Fruit fly (Drosophila melanogaster): Measurements from ENCODE around the gene MED17.

The MED17 gene

dm6 chr3R:18168398-18168797 lies 20.5 kb upstream of the MED17 start (continued):
- no peak for TF ChIP-seq CG12104 (GFP tag; optimal IDR thresholded peaks at IDR 0.05)
- peak; percentile 49; the same call in 1 of the 3 replicates for TF ChIP-seq Doc3 (GFP tag; IDR thresholded peaks at IDR 0.05; ENCODE audit: partially characterized antibody)
- no peak for TF ChIP-seq CG31441 (GFP tag; IDR thresholded peaks at IDR 0.05)
- TF ChIP-seq bbx (GFP tag; IDR thresholded peaks at IDR 0.05; ENCODE audit: partially characterized antibody) = no peak
- no peak for TF ChIP-seq CG8089 (GFP tag; optimal IDR thresholded peaks at IDR 0.05)
- TF ChIP-seq sr (GFP tag; IDR thresholded peaks at IDR 0.05) = no peak
- TF ChIP-seq CG16813 (GFP tag; IDR thresholded peaks at IDR 0.05; ENCODE audit: partially characterized antibody) = no peak
- TF ChIP-seq CG14014 (GFP tag; IDR thresholded peaks at IDR 0.05) = peak; percentile 15; the same call in 1 of the 2 replicates
- TF ChIP-seq hbn (GFP tag; IDR thresholded peaks at IDR 0.05; ENCODE audit: partially characterized antibody) = peak; percentile 43
- no peak for TF ChIP-seq run (tag; optimal IDR thresholded peaks at IDR 0.05)
- no peak for TF ChIP-seq Pdp1 (GFP tag; optimal IDR thresholded peaks at IDR 0.05)
- TF ChIP-seq CG17829 (tag; optimal IDR thresholded peaks at IDR 0.05) = no peak
- TF ChIP-seq eyg (GFP tag; optimal IDR thresholded peaks at IDR 0.05) = no peak
- no peak for TF ChIP-seq Dad (GFP tag; optimal IDR thresholded peaks at IDR 0.05)
- TF ChIP-seq tgo (GFP tag; IDR thresholded peaks at IDR 0.05) = no peak
- no peak for TF ChIP-seq CG8944 (GFP tag; optimal IDR thresholded peaks at IDR 0.05)
- no peak for TF ChIP-seq tap (tag; optimal IDR thresholded peaks at IDR 0.05)
- no peak for TF ChIP-seq sna (GFP tag; IDR thresholded peaks at IDR 0.05; ENCODE audit: partially characterized antibody)
- TF ChIP-seq CkIIα-i1 (GFP tag; IDR thresholded peaks at IDR 0.05) = no peak
- TF ChIP-seq CG15514 (GFP tag; optimal IDR thresholded peaks at IDR 0.05) = peak; percentile 68
- TF ChIP-seq MESR4 (GFP tag; optimal IDR thresholded peaks at IDR 0.05) = no peak
- peak; percentile 52 for TF ChIP-seq BtbVII (GFP tag; optimal IDR thresholded peaks at IDR 0.05)
- TF ChIP-seq Drgx (GFP tag; IDR thresholded peaks at IDR 0.05) = peak; percentile 29; the same call in 1 of the 2 replicates
- no peak for TF ChIP-seq CG14050 (GFP tag; IDR thresholded peaks at IDR 0.05)
- no peak for TF ChIP-seq chm (GFP tag; IDR thresholded peaks at IDR 0.05)
- peak; percentile 21 for TF ChIP-seq mam (GFP tag; optimal IDR thresholded peaks at IDR 0.05)
- no peak for TF ChIP-seq stc (GFP tag; IDR thresholded peaks at IDR 0.05)
- peak; percentile 65 for TF ChIP-seq CG18599 (GFP tag; optimal IDR thresholded peaks at IDR 0.05)
- no peak for TF ChIP-seq wdn (GFP tag; IDR thresholded peaks at IDR 0.05)
- no peak for TF ChIP-seq Atf6 (GFP tag; IDR thresholded peaks at IDR 0.05)
- TF ChIP-seq Dll (GFP tag; IDR thresholded peaks at IDR 0.05; ENCODE audit: partially characterized antibody) = peak; percentile 47; the same call in 1 of the 4 replicates
- TF ChIP-seq CG17568 (GFP tag; optimal IDR thresholded peaks at IDR 0.05) = no peak

- TF ChIP-seq CG18619 (GFP tag; optimal IDR thresholded peaks at IDR 0.05) = no peak
- TF ChIP-seq CG9215 (GFP tag; IDR thresholded peaks at IDR 0.05) = no peak
- TF ChIP-seq Lhr (GFP tag; optimal IDR thresholded peaks at IDR 0.05) = no peak
- peak in 1 of 2 experiments; percentile 2 for TF ChIP-seq chif (GFP tag; optimal IDR thresholded peaks at IDR 0.05)
- no peak for TF ChIP-seq CG7928 (GFP tag; optimal IDR thresholded peaks at IDR 0.05)
- TF ChIP-seq Xrp1 (GFP tag; IDR thresholded peaks at IDR 0.05) = 0 out of 2 replicates have a peak, but pooled peaks have one; percentile 13
- no peak for TF ChIP-seq sr (GFP tag; IDR thresholded peaks at IDR 0.05)
- TF ChIP-seq Dip3 (GFP tag; optimal IDR thresholded peaks at IDR 0.05) = no peak
- no peak for TF ChIP-seq CG14050 (GFP tag; IDR thresholded peaks at IDR 0.05)
- no peak for TF ChIP-seq CG10147 (GFP tag; optimal IDR thresholded peaks at IDR 0.05)
- no peak for TF ChIP-seq CG11723 (GFP tag; optimal IDR thresholded peaks at IDR 0.05)
- no peak for TF ChIP-seq gce (GFP tag; IDR thresholded peaks at IDR 0.05)
- TF ChIP-seq CG42726 (GFP tag; IDR thresholded peaks at IDR 0.05; ENCODE audit: partially characterized antibody) = no peak
- TF ChIP-seq CG7357 (GFP tag; IDR thresholded peaks at IDR 0.05) = no peak
- no peak for TF ChIP-seq slbo (GFP tag; IDR thresholded peaks at IDR 0.05)
- TF ChIP-seq kni (GFP tag; optimal IDR thresholded peaks at IDR 0.05) = peak; percentile 61
- TF ChIP-seq CG17912 (GFP tag; optimal IDR thresholded peaks at IDR 0.05) = no peak
- TF ChIP-seq Dp (GFP tag; optimal IDR thresholded peaks at IDR 0.05) = no peak
- TF ChIP-seq CG17361 (GFP tag; IDR thresholded peaks at IDR 0.05) = no peak
- TF ChIP-seq twi (tag; optimal IDR thresholded peaks at IDR 0.05) = no peak
- no peak for TF ChIP-seq stwl (tag; optimal IDR thresholded peaks at IDR 0.05)
- TF ChIP-seq Med (GFP tag) = peak; percentile 75
These were observed 19.9 kb upstream of the MED17 start for dm6 chr3R:18168929-18169350.
